Worm (Caenorhabditis elegans) whole organism, L4 larva: ENCODE results near the gene C47E12.14.

Experiments
- aly-2 ChIP-seq: sonication (generic microtip); optimal IDR thresholded peaks from 2 replicates; lab custom pipeline; 2018; ENCODE audit warnings: missing biosample characterization, missing genetic modification characterization
- ama-1 ChIP-seq: fragments of 150-350 bp; optimal IDR thresholded peaks from 2 replicates; lab custom pipeline; 2014; ENCODE audit warnings: inconsistent platforms, mixed read lengths
- fos-1 ChIP-seq: fragments of 150-350 bp; optimal IDR thresholded peaks from 2 replicates; lab custom pipeline; 2014; ENCODE audit warnings: missing biosample characterization, missing genetic modification characterization
- lir-3 ChIP-seq: sonication (generic microtip); optimal IDR thresholded peaks from 2 replicates; lab custom pipeline; 2016; ENCODE audit warnings: mild to moderate bottlenecking, missing genetic modification characterization, missing compliant biosample characterization
- nhr-11 ChIP-seq: fragments of 150-350 bp; optimal IDR thresholded peaks from 2 replicates; lab custom pipeline; 2014; ENCODE audit warnings: missing biosample characterization, missing genetic modification characterization
- nhr-237 ChIP-seq: sonication (generic microtip); optimal IDR thresholded peaks from 2 replicates; lab custom pipeline; 2017; ENCODE audit warnings: missing biosample characterization, missing genetic modification characterization
- nhr-25 ChIP-seq: sonication (generic microtip); optimal IDR thresholded peaks from 2 replicates; lab custom pipeline; 2017; ENCODE audit warnings: missing genetic modification characterization, mild to moderate bottlenecking, missing compliant biosample characterization, antibody characterized with exemption, moderate library complexity, borderline replicate concordance; ENCODE audit not compliant: insufficient read depth
- nhr-42 ChIP-seq: fragments of 200-800 bp; sonication (Bioruptor generic); IDR thresholded peaks from 2 replicates; pipeline ENCODE4 v1.3.6; 2022; ENCODE audit warnings: missing genetic modification characterization, missing compliant biosample characterization
- set-16 ChIP-seq: fragments of 200-800 bp; sonication (Bioruptor generic); IDR thresholded peaks from 2 replicates; pipeline ENCODE4 v1.3.6; 2022; ENCODE audit warnings: missing genetic modification reagents, missing genetic modification characterization, missing compliant biosample characterization
- unc-39 ChIP-seq: sonication (generic microtip); optimal IDR thresholded peaks from 2 replicates; lab custom pipeline; 2017; ENCODE audit warnings: missing biosample characterization, missing genetic modification characterization
- zip-11 ChIP-seq: fragments of 200-800 bp; sonication (Bioruptor generic); IDR thresholded peaks from 2 replicates; pipeline ENCODE4 v1.3.6; 2022; ENCODE audit warnings: missing genetic modification characterization, missing compliant biosample characterization

ce11 chrIV:9976284-9976683, at the start of gene C47E12.14:
- TF ChIP-seq nhr-237 (tag; lab: Kevin White, UChicago) (no peak), unc-39 (tag; lab: Kevin White, UChicago) (no peak), fos-1 (tag; lab: Kevin White, UChicago) (no peak), nhr-42 (no peak), nhr-25 (tag; lab: Kevin White, UChicago) (no peak), nhr-11 (tag; lab: Kevin White, UChicago) (no peak), lir-3 (no peak), aly-2 (tag; lab: Kevin White, UChicago) (no peak), zip-11 (GFP tag; lab: Robert Waterston, UW) (no peak), ama-1 (lab: Kevin White, UChicago) (no peak), set-16 (GFP tag; lab: Robert Waterston, UW) (no peak)
